Worm (Caenorhabditis elegans) whole organism, late embryonic: ENCODE measurements around the gene dsc-1.
A peak's percentile ranks its signal among the peaks of the same experiment; 100 is the strongest.

Experiments used
- C08G9.2 ChIP-seq: sonication (generic microtip); optimal IDR thresholded peaks from 2 replicates; lab custom pipeline; 2016; ENCODE audit warnings: mild to moderate bottlenecking, missing genetic modification characterization, moderate library complexity, missing compliant biosample characterization
- F13H6.1 ChIP-seq: sonication (generic microtip); optimal IDR thresholded peaks from 2 replicates; lab custom pipeline; 2016; ENCODE audit warnings: missing genetic modification characterization, missing compliant biosample characterization
- K09A11.1 ChIP-seq: sonication (generic microtip); optimal IDR thresholded peaks from 2 replicates; lab custom pipeline; 2017; ENCODE audit warnings: antibody characterized with exemption, mild to moderate bottlenecking, missing genetic modification characterization, missing compliant biosample characterization; ENCODE audit not compliant: insufficient read depth
- T23F11.4 ChIP-seq: fragments of 200-800 bp; sonication (Bioruptor generic); optimal IDR thresholded peaks from 2 replicates; lab custom pipeline; 2018; ENCODE audit warnings: mild to moderate bottlenecking, missing genetic modification characterization, missing compliant biosample characterization
- Y22D7AL.16 ChIP-seq: sonication (generic microtip); optimal IDR thresholded peaks from 2 replicates; lab custom pipeline; 2016; ENCODE audit warnings: missing genetic modification characterization, missing compliant biosample characterization
- ceh-14 ChIP-seq: sonication (generic microtip); optimal IDR thresholded peaks from 2 replicates; lab custom pipeline; 2016; ENCODE audit warnings: missing genotype, missing genetic modification characterization, missing compliant biosample characterization
- ceh-18 ChIP-seq: sonication (generic microtip); optimal IDR thresholded peaks from 2 replicates; lab custom pipeline; 2016; ENCODE audit warnings: missing genetic modification characterization, missing compliant biosample characterization
- ceh-19 ChIP-seq: fragments of 200-800 bp; sonication (Bioruptor generic); optimal IDR thresholded peaks from 2 replicates; lab custom pipeline; 2018; ENCODE audit warnings: mild to moderate bottlenecking, missing genetic modification characterization, missing compliant biosample characterization
- ceh-2 ChIP-seq: sonication (generic microtip); optimal IDR thresholded peaks from 2 replicates; lab custom pipeline; 2016; ENCODE audit warnings: missing genotype, missing genetic modification characterization, missing compliant biosample characterization
- ceh-22 ChIP-seq: sonication (generic microtip); optimal IDR thresholded peaks from 2 replicates; lab custom pipeline; 2017; ENCODE audit warnings: missing biosample characterization, missing genetic modification characterization
- ceh-30 ChIP-seq: fragments of 150-350 bp; optimal IDR thresholded peaks from 2 replicates; lab custom pipeline; 2014; ENCODE audit warnings: missing biosample characterization, missing genetic modification characterization
- ceh-31 ChIP-seq: sonication (generic microtip); optimal IDR thresholded peaks from 2 replicates; lab custom pipeline; 2016; ENCODE audit warnings: missing genetic modification characterization, missing compliant biosample characterization
- ceh-34 ChIP-seq: sonication (generic microtip); optimal IDR thresholded peaks from 2 replicates; lab custom pipeline; 2016; ENCODE audit warnings: mild to moderate bottlenecking, missing genetic modification characterization, missing compliant biosample characterization
- ceh-48 ChIP-seq: sonication (generic microtip); optimal IDR thresholded peaks from 2 replicates; lab custom pipeline; 2016; ENCODE audit warnings: missing genetic modification characterization, inconsistent platforms, missing compliant biosample characterization
- ceh-6 ChIP-seq: fragments of 200-800 bp; sonication (Bioruptor generic); optimal IDR thresholded peaks from 2 replicates; lab custom pipeline; 2018; ENCODE audit warnings: mild to moderate bottlenecking, missing genetic modification characterization, missing compliant biosample characterization
- che-1 ChIP-seq: sonication (generic microtip); optimal IDR thresholded peaks from 2 replicates; lab custom pipeline; 2016; ENCODE audit warnings: mild to moderate bottlenecking, missing genetic modification characterization, missing compliant biosample characterization
- dve-1 ChIP-seq: sonication (generic microtip); optimal IDR thresholded peaks from 2 replicates; lab custom pipeline; 2017; ENCODE audit warnings: antibody characterized with exemption, mild to moderate bottlenecking, missing genetic modification characterization, missing compliant biosample characterization
- elt-2 ChIP-seq: sonication (generic microtip); optimal IDR thresholded peaks from 2 replicates; lab custom pipeline; 2016; ENCODE audit warnings: missing genetic modification reagents, missing genetic modification characterization, missing compliant biosample characterization
- elt-4 ChIP-seq: sonication (generic microtip); optimal IDR thresholded peaks from 2 replicates; lab custom pipeline; 2016; ENCODE audit warnings: missing genetic modification characterization, missing compliant biosample characterization
- ets-4 ChIP-seq: sonication (generic microtip); optimal IDR thresholded peaks from 2 replicates; lab custom pipeline; 2016; ENCODE audit warnings: missing genetic modification characterization, missing compliant biosample characterization
- eyg-1 ChIP-seq: sonication (generic microtip); optimal IDR thresholded peaks from 2 replicates; lab custom pipeline; 2016; ENCODE audit warnings: missing genotype, missing genetic modification characterization, missing compliant biosample characterization
- fkh-10 ChIP-seq: fragments of 150-350 bp; optimal IDR thresholded peaks from 2 replicates; lab custom pipeline; 2014; ENCODE audit warnings: missing biosample characterization, missing genetic modification reagents, missing genetic modification characterization
- gmeb-2 ChIP-seq: sonication (generic microtip); optimal IDR thresholded peaks from 2 replicates; lab custom pipeline; 2016; ENCODE audit warnings: missing genetic modification characterization, inconsistent platforms, missing compliant biosample characterization
- hlh-30 ChIP-seq: sonication (generic microtip); optimal IDR thresholded peaks from 2 replicates; lab custom pipeline; 2017; ENCODE audit warnings: antibody characterized with exemption, missing genetic modification characterization, missing compliant biosample characterization; ENCODE audit not compliant: insufficient read depth
- hlh-6 ChIP-seq: sonication (generic microtip); optimal IDR thresholded peaks from 2 replicates; lab custom pipeline; 2016; ENCODE audit warnings: missing genotype, missing genetic modification characterization, missing compliant biosample characterization
- hlh-8 ChIP-seq: sonication (generic microtip); optimal IDR thresholded peaks from 2 replicates; lab custom pipeline; 2016; ENCODE audit warnings: missing genotype, missing genetic modification characterization, missing compliant biosample characterization
- lim-6 ChIP-seq: sonication (generic microtip); optimal IDR thresholded peaks from 2 replicates; lab custom pipeline; 2016; ENCODE audit warnings: missing genetic modification characterization, missing compliant biosample characterization
- madf-2 ChIP-seq: sonication (generic microtip); optimal IDR thresholded peaks from 2 replicates; lab custom pipeline; 2017; ENCODE audit warnings: missing genetic modification characterization, missing compliant biosample characterization
- nfya-1 ChIP-seq: sonication (generic microtip); optimal IDR thresholded peaks from 2 replicates; lab custom pipeline; 2017; ENCODE audit warnings: missing genetic modification characterization, mild to moderate bottlenecking, missing compliant biosample characterization, antibody characterized with exemption, moderate library complexity
- pat-9 ChIP-seq: fragments of 200-800 bp; sonication (Bioruptor generic); optimal IDR thresholded peaks from 2 replicates; lab custom pipeline; 2018; ENCODE audit warnings: mild to moderate bottlenecking, missing genetic modification characterization, moderate library complexity, missing compliant biosample characterization
- pax-1 ChIP-seq: fragments of 150-350 bp; optimal IDR thresholded peaks from 2 replicates; lab custom pipeline; 2014; ENCODE audit warnings: missing biosample characterization, missing genetic modification characterization
- pha-2 ChIP-seq: sonication (generic microtip); optimal IDR thresholded peaks from 2 replicates; lab custom pipeline; 2017; ENCODE audit warnings: mild to moderate bottlenecking, missing genetic modification characterization, missing compliant biosample characterization
- pha-4 ChIP-seq: fragments of 150-350 bp; optimal IDR thresholded peaks from 2 replicates; lab custom pipeline; 2018; ENCODE audit warnings: missing biosample characterization, missing genetic modification reagents, missing genetic modification characterization
- pqm-1 ChIP-seq: sonication (generic microtip); optimal IDR thresholded peaks from 2 replicates; lab custom pipeline; 2016; ENCODE audit warnings: missing genetic modification characterization, missing compliant biosample characterization
- pros-1 ChIP-seq: fragments of 150-350 bp; optimal IDR thresholded peaks from 2 replicates; lab custom pipeline; 2014; ENCODE audit warnings: missing biosample characterization, missing genetic modification reagents, missing genetic modification characterization
- ref-2 ChIP-seq: sonication (generic microtip); optimal IDR thresholded peaks from 2 replicates; lab custom pipeline; 2016; ENCODE audit warnings: missing genetic modification characterization, missing compliant biosample characterization
- rnt-1 ChIP-seq: sonication (generic microtip); optimal IDR thresholded peaks from 2 replicates; lab custom pipeline; 2016; ENCODE audit warnings: missing genetic modification characterization, missing compliant biosample characterization
- sdc-2 ChIP-seq: sonication (generic microtip); optimal IDR thresholded peaks from 2 replicates; lab custom pipeline; 2016; ENCODE audit warnings: missing genotype, missing genetic modification characterization, missing compliant biosample characterization
- sox-2 ChIP-seq: fragments of 200-800 bp; sonication (Bioruptor generic); IDR thresholded peaks from 2 replicates; pipeline ENCODE4 v1.3.6; 2022; ENCODE audit warnings: missing genetic modification reagents, missing genetic modification characterization, missing compliant biosample characterization
- tbx-2 ChIP-seq: sonication (generic microtip); optimal IDR thresholded peaks from 2 replicates; lab custom pipeline; 2016; ENCODE audit warnings: missing genetic modification characterization, missing compliant biosample characterization
- ttx-3 ChIP-seq: sonication (generic microtip); optimal IDR thresholded peaks from 2 replicates; lab custom pipeline; 2016; ENCODE audit warnings: missing genetic modification reagents, missing genetic modification characterization, missing compliant biosample characterization
- unc-42 ChIP-seq: sonication (generic microtip); optimal IDR thresholded peaks from 2 replicates; lab custom pipeline; 2016; ENCODE audit warnings: missing genotype, missing genetic modification characterization, missing compliant biosample characterization
- unc-55 ChIP-seq: sonication (generic microtip); optimal IDR thresholded peaks from 2 replicates; lab custom pipeline; 2017; ENCODE audit warnings: missing biosample characterization, missing genetic modification reagents, missing genetic modification characterization
- ztf-16 ChIP-seq: sonication (generic microtip); optimal IDR thresholded peaks from 2 replicates; lab custom pipeline; 2017; ENCODE audit warnings: missing genetic modification characterization, missing compliant biosample characterization

The dsc-1 gene

DNA sequence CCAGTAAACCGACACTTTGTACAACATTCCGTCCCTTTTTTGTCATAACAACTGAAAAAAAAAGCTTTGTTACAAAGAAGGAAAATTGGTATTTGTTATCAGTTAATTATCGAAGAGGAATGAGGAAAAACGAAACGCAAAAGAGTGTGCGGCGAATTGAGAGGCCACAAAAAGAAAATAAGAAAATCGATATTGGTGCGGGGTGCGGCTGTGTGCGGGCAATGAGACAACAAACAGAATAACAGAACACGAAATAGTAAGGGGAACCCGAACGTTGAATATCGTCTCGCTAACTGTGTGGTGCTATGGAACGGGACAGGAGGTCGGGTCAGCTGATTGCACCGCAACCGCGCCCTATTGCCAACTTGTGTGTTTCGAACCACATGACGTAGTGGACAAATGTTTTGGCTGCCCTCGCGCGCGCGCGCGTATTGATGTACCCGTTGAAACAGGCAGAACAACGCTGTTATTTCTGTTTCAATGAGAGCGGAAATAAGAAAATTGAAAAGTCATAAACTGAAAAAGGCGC, 6.0 kb upstream of the dsc-1 start, which contains the start of gene C18B12.4:
C18B12.4 (minus strand) TSS at position 51 of the 529 bp plus-strand sequence.
- no peak for TF ChIP-seq pha-4
- peak; percentile 30 for TF ChIP-seq elt-2 (tag; lab: Kevin White, UChicago)
- no peak for TF ChIP-seq pqm-1
- peak; percentile 84 for TF ChIP-seq ceh-31 (tag; lab: Kevin White, UChicago)
- TF ChIP-seq pat-9 (tag; lab: Kevin White, UChicago) = peak; percentile 57
- no peak for TF ChIP-seq che-1
- TF ChIP-seq sdc-2 (tag; lab: Kevin White, UChicago) = peak; percentile 88
- TF ChIP-seq T23F11.4 (GFP tag; lab: Kevin White, UChicago) = no peak
- no peak for TF ChIP-seq pha-2
- peak; percentile 6; the same call in 1 of the 2 replicates for TF ChIP-seq sox-2 (GFP tag; lab: Robert Waterston, UW)
- TF ChIP-seq rnt-1 (tag; lab: Kevin White, UChicago) = peak; percentile 79
- peak; percentile 78 for TF ChIP-seq ceh-34 (tag; lab: Kevin White, UChicago)
- TF ChIP-seq pax-1 = no peak
- peak; percentile 65 for TF ChIP-seq ceh-2
- peak; percentile 19 for TF ChIP-seq eyg-1 (tag; lab: Kevin White, UChicago)
- TF ChIP-seq hlh-30 (tag; lab: Kevin White, UChicago) = peak; percentile 99
- TF ChIP-seq madf-2 = no peak
- TF ChIP-seq elt-4 (tag; lab: Kevin White, UChicago) = no peak
- TF ChIP-seq hlh-8 (tag; lab: Kevin White, UChicago) = peak; percentile 49
- peak; percentile 33 for TF ChIP-seq ceh-14 (tag; lab: Kevin White, UChicago)
- TF ChIP-seq F13H6.1 = peak; percentile 30
- peak; percentile 36 for TF ChIP-seq ets-4 (tag; lab: Kevin White, UChicago)
- TF ChIP-seq hlh-6 = no peak
- TF ChIP-seq ttx-3 (tag; lab: Kevin White, UChicago) = no peak
- no peak for TF ChIP-seq K09A11.1 (tag; lab: Kevin White, UChicago)
- TF ChIP-seq ceh-22 (tag; lab: Kevin White, UChicago) = no peak
- TF ChIP-seq tbx-2 (tag; lab: Kevin White, UChicago) = peak; percentile 68
- peak; percentile 76 for TF ChIP-seq ref-2 (tag; lab: Kevin White, UChicago)
- no peak for TF ChIP-seq ceh-6 (GFP tag; lab: Kevin White, UChicago)
- TF ChIP-seq ztf-16 (tag; lab: Kevin White, UChicago) = peak; percentile 9
- peak; percentile 3 for TF ChIP-seq dve-1 (tag; lab: Kevin White, UChicago)
- no peak for TF ChIP-seq gmeb-2 (tag; lab: Kevin White, UChicago)
- TF ChIP-seq ceh-48 = peak; percentile 50
- no peak for TF ChIP-seq Y22D7AL.16
- peak; percentile 3 for TF ChIP-seq ceh-19 (GFP tag; lab: Kevin White, UChicago)
- TF ChIP-seq lim-6 (tag; lab: Kevin White, UChicago) = peak; percentile 8
- peak; percentile 6 for TF ChIP-seq C08G9.2
- TF ChIP-seq ceh-30 (tag; lab: Kevin White, UChicago) = peak; percentile 61
- peak; percentile 80 for TF ChIP-seq unc-55
- TF ChIP-seq pros-1 (tag; lab: Kevin White, UChicago) = peak; percentile 71
- TF ChIP-seq fkh-10 = no peak
- peak; percentile 83 for TF ChIP-seq ceh-18 (tag; lab: Kevin White, UChicago)
- TF ChIP-seq nfya-1 (tag; lab: Kevin White, UChicago) = peak; percentile 72
- no peak for TF ChIP-seq unc-42 (tag; lab: Kevin White, UChicago)
- TF ChIP-seq, all 69 proteins: peak for 27
